Fruit fly (Drosophila melanogaster) S2 (cell line): ENCODE measurements around the gene CG31406.

ENCODE experiments used
- CG8478 ChIP-seq: fragments of >200 bp; optimal IDR thresholded peaks from 2 replicates; lab custom pipeline; 2018
- CTCF ChIP-seq, 2 experiments: fragments of >200 bp; optimal IDR thresholded peaks; 2 replicates each; lab custom pipeline; 2018

The CG31406 gene

dm6 chr3R:10391863-10392538 is 43.4 kb downstream of the CG31406 start:
- TF ChIP-seq CG8478 (lab: Kevin White, UChicago) = no peak
- no peak for TF ChIP-seq CTCF (optimal IDR thresholded peaks at IDR 0.05; lab: Kevin White, UChicago)

dm6 chr3R:10392539-10392919 is 44.0 kb downstream of the CG31406 start:
- TF ChIP-seq CTCF (optimal IDR thresholded peaks at IDR 0.05; lab: Kevin White, UChicago) (no peak), CG8478 (lab: Kevin White, UChicago) (no peak)

DNA sequence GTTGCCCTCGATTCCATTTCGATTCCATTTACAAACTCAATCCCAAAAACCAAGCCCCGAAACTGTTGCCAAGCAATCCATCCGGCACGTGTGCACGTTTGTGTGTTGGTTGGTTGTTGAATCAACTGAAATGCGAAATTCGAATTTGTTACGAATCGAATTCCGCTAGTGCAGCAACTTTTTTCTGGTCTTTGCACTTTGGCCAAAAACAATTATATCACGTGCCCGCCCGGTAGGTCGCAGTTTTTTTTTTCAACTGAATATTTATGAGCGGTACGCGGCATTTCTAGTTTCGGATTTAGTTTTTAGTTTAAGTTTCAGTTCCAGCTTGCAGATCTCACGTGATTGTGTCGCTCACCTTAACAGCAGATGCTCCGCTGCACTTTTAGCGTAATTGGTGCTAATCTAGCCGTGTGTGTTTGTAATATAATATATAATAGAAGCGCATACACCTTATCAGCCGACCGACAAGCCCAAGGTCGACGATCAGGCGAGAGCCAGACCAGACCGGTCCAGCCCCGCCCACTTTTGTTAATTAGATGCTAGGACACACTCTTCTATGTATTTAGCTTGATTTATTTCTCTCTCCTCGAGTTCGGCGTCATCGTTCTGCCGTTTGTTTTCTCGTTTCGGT is 44.6 kb downstream of the CG31406 start:
- TF ChIP-seq CG8478 (lab: Kevin White, UChicago) (no peak), CTCF (optimal IDR thresholded peaks at IDR 0.05; lab: Kevin White, UChicago) (no peak)

DNA sequence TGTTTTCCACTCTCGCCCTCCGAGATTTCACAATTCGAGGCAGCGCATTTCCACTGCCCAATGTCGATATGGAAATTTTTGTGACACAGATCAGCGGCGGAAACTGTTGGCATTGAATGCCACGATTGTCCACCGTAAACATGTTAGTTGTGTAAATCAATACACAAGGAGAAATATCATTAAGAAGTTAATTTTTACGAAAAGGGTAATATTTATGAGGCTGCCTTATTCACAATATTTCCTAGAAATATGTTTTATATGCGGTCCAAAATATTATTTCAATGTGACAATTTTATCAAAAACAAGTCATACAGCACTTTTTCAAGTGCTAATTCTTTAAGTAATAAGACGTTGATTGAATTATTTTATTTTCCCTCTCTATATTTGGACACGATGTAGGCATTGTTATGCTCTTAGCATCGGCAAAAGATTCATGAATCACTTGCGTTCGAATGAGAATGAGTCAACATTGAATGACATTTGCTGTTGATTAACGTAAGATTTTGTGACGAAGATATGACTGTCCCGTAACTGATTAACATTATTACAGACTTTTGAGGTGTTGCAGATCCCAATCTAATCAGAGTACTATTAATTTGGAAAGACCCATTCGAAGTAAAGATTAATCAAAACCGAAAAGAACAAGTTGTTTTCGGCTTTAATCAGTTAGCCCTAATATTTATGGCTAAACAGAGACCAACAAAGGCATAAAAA is 45.2 kb downstream of the CG31406 start:
- TF ChIP-seq CTCF (optimal IDR thresholded peaks at IDR 0.05; lab: Kevin White, UChicago) (no peak), CG8478 (lab: Kevin White, UChicago) (no peak)

DNA sequence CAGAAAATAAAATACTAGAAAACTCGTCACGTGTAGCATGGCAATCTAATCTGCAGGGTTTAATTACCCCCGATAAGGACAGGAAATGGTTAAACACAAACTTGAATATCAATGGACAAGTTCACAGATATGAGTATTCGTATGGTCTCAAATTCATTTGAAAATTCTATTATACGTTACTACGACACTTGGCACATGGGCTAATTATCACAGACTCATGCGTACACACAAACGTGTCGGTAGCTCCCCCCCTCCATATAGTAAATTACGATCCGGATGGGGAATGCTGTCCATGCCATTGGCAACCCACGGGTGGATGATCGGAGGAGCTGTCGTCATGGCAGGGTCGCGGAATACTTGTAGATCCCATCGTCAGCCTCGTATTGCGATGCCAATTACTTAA is 45.8 kb downstream of the CG31406 start:
- no peak for TF ChIP-seq CG8478 (lab: Kevin White, UChicago)
- no peak for TF ChIP-seq CTCF (optimal IDR thresholded peaks at IDR 0.05; lab: Kevin White, UChicago)

DNA sequence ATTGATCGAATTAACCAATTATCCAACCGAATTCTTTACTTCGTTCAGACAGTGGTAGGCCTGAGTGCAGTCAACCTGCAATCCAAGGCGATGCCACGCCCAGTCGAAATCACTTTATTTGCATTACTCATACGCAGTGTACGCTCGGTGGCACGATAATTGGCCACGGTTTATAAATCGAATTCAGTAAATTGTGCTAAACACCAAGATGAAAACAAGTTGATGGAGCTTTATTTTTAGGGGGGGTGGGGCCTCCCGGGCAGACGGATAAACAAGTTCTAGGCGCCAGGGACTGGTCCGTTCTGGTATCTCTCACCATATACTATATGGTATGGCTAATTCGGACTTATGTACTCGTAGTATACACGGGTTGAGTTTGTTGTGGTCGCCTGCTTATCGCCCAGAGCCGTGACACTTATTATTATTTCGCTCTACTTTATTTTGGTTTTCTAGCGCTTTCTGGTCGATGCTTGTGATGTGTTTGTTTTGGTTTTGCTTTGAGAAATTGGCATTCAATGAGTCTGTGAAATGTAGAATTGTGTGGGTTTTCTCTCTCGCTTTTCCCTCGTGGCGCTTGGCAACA is 46.8 kb downstream of the CG31406 start:
- TF ChIP-seq CG8478 (lab: Kevin White, UChicago) (no peak), CTCF (optimal IDR thresholded peaks at IDR 0.05; lab: Kevin White, UChicago) (no peak)
